Fruit fly (Drosophila melanogaster) Kc167 (cell line): ENCODE measurements around the gene CG10301.

ENCODE experiments used
- Myc ChIP-seq: fragments of >200 bp; optimal IDR thresholded peaks from 2 replicates; lab custom pipeline; 2017; ENCODE audit warnings: missing external identifiers
- Sin3A ChIP-seq: fragments of >200 bp; optimal IDR thresholded peaks from 2 replicates; lab custom pipeline; 2018; ENCODE audit warnings: missing external identifiers
- h ChIP-seq: fragments of >200 bp; optimal IDR thresholded peaks from 3 replicates; lab custom pipeline; 2018; ENCODE audit warnings: missing external identifiers
- insv ChIP-seq: fragments of >200 bp; optimal IDR thresholded peaks from 3 replicates; lab custom pipeline; 2018; ENCODE audit warnings: missing external identifiers
- psq ChIP-seq: fragments of >200 bp; optimal IDR thresholded peaks from 2 replicates; lab custom pipeline; 2017; ENCODE audit warnings: missing external identifiers
- ttk ChIP-seq: sonication (Bioruptor generic); optimal IDR thresholded peaks from 2 replicates; lab custom pipeline; 2017; ENCODE audit warnings: missing external identifiers

The CG10301 gene

dm6 chr3R:23725711-23726349, 15.9 kb downstream of the CG10301 start:
- no peak for TF ChIP-seq ttk
- no peak for TF ChIP-seq psq (lab: Kevin White, UChicago)
- TF ChIP-seq h (lab: Kevin White, UChicago), result no peak
- no peak for TF ChIP-seq Sin3A (lab: Kevin White, UChicago)
- no peak for TF ChIP-seq insv (lab: Kevin White, UChicago)
- TF ChIP-seq Myc (lab: Kevin White, UChicago), result no peak

- TF ChIP-seq insv (lab: Kevin White, UChicago), result no peak
- no peak for TF ChIP-seq Myc (lab: Kevin White, UChicago)
- no peak for TF ChIP-seq psq (lab: Kevin White, UChicago)
Measured at dm6 chr3R:23726740-23727139, 16.8 kb downstream of the CG10301 start.

dm6 chr3R:23727657-23728056, 17.7 kb downstream of the CG10301 start:
- no peak for TF ChIP-seq Myc (lab: Kevin White, UChicago)
- TF ChIP-seq h (lab: Kevin White, UChicago), result no peak
- no peak for TF ChIP-seq insv (lab: Kevin White, UChicago)
- TF ChIP-seq ttk, result no peak
- no peak for TF ChIP-seq psq (lab: Kevin White, UChicago)
- TF ChIP-seq Sin3A (lab: Kevin White, UChicago), result no peak

- no peak for TF ChIP-seq insv (lab: Kevin White, UChicago)
- no peak for TF ChIP-seq h (lab: Kevin White, UChicago)
- no peak for TF ChIP-seq ttk
- no peak for TF ChIP-seq Myc (lab: Kevin White, UChicago)
- TF ChIP-seq psq (lab: Kevin White, UChicago), result no peak
- no peak for TF ChIP-seq Sin3A (lab: Kevin White, UChicago)
Measured at dm6 chr3R:23728086-23728485, 18.1 kb downstream of the CG10301 start.

dm6 chr3R:23729066-23729465, 19.1 kb downstream of the CG10301 start:
- no peak for TF ChIP-seq ttk
- no peak for TF ChIP-seq Sin3A (lab: Kevin White, UChicago)
- TF ChIP-seq Myc (lab: Kevin White, UChicago), result no peak
- no peak for TF ChIP-seq psq (lab: Kevin White, UChicago)
- no peak for TF ChIP-seq h (lab: Kevin White, UChicago)
- TF ChIP-seq insv (lab: Kevin White, UChicago), result no peak

- no peak for TF ChIP-seq insv (lab: Kevin White, UChicago)
- TF ChIP-seq Myc (lab: Kevin White, UChicago), result no peak
- no peak for TF ChIP-seq h (lab: Kevin White, UChicago)
- TF ChIP-seq Sin3A (lab: Kevin White, UChicago), result no peak
- TF ChIP-seq ttk, result no peak
- TF ChIP-seq psq (lab: Kevin White, UChicago), result no peak
Measured at dm6 chr3R:23729632-23730471, 19.9 kb downstream of the CG10301 start.

- no peak for TF ChIP-seq Sin3A (lab: Kevin White, UChicago)
- no peak for TF ChIP-seq psq (lab: Kevin White, UChicago)
- no peak for TF ChIP-seq insv (lab: Kevin White, UChicago)
- TF ChIP-seq h (lab: Kevin White, UChicago), result no peak
- TF ChIP-seq Myc (lab: Kevin White, UChicago), result no peak
- TF ChIP-seq ttk, result no peak
Measured at dm6 chr3R:23730472-23730801, 20.5 kb downstream of the CG10301 start.

- TF ChIP-seq insv (lab: Kevin White, UChicago), result no peak
Measured at dm6 chr3R:23732533-23732932, 22.6 kb downstream of the CG10301 start.

dm6 chr3R:23732990-23733512, 23.1 kb downstream of the CG10301 start, which contains the start of the genes Hmgcr and Rpn9:
TSS of gene Hmgcr (plus strand) at chr3R:23733324.
TSS of gene Rpn9 (minus strand) at chr3R:23733462.
- TF ChIP-seq insv (lab: Kevin White, UChicago), result no peak
- peak; percentile 83 for TF ChIP-seq psq (lab: Kevin White, UChicago)
- no peak for TF ChIP-seq Sin3A (lab: Kevin White, UChicago)

- no peak for TF ChIP-seq h (lab: Kevin White, UChicago)
- no peak for TF ChIP-seq ttk
- no peak for TF ChIP-seq insv (lab: Kevin White, UChicago)
- no peak for TF ChIP-seq Myc (lab: Kevin White, UChicago)
- no peak for TF ChIP-seq Sin3A (lab: Kevin White, UChicago)
- TF ChIP-seq psq (lab: Kevin White, UChicago), result no peak
Measured at dm6 chr3R:23733771-23734170, 23.8 kb downstream of the CG10301 start.

dm6 chr3R:23734573-23735404, 24.8 kb downstream of the CG10301 start:
- no peak for TF ChIP-seq Sin3A (lab: Kevin White, UChicago)
- TF ChIP-seq psq (lab: Kevin White, UChicago), result no peak
- TF ChIP-seq h (lab: Kevin White, UChicago), result no peak
- TF ChIP-seq ttk, result no peak
- no peak for TF ChIP-seq insv (lab: Kevin White, UChicago)
- TF ChIP-seq Myc (lab: Kevin White, UChicago), result no peak
